Fruit fly (Drosophila melanogaster): ENCODE measurements around the gene CG8814.

The CG8814 gene

dm6 chr2L:2886226-2886569 is 11.5 kb downstream of the CG8814 start:
- peak; percentile 90 for TF ChIP-seq N (GFP tag; optimal IDR thresholded peaks at IDR 0.05)
- no peak for TF ChIP-seq Mio (GFP tag; optimal IDR thresholded peaks at IDR 0.05)
- peak; percentile 17 for TF ChIP-seq fru (GFP tag; optimal IDR thresholded peaks at IDR 0.05)
- peak; percentile 37 for TF ChIP-seq Hr78 (GFP tag; optimal IDR thresholded peaks at IDR 0.05)

- TF ChIP-seq Sp1 (GFP tag; optimal IDR thresholded peaks at IDR 0.05) (peak; percentile 11), fru (GFP tag; optimal IDR thresholded peaks at IDR 0.05) (peak; percentile 92), foxo (GFP tag; optimal IDR thresholded peaks at IDR 0.05) (peak in 1 of 2 experiments; percentile 32), Dfd (GFP tag; optimal IDR thresholded peaks at IDR 0.05) (peak; percentile 41), Hr83 (GFP tag; optimal IDR thresholded peaks at IDR 0.05; ENCODE audit: poor library complexity, severe bottlenecking) (no peak), psq (GFP tag; optimal IDR thresholded peaks at IDR 0.05) (no peak), dl (GFP tag; optimal IDR thresholded peaks at IDR 0.05; ENCODE audit: insufficient read depth in 1 of 2, partially characterized antibody in 2 of 2) (peak in 1 of 2 experiments; percentile 4), Dif (GFP tag; optimal IDR thresholded peaks at IDR 0.05; ENCODE audit: partially characterized antibody) (peak; percentile 34)
These were observed 12.2 kb downstream of the CG8814 start for dm6 chr2L:2886613-2887537.

dm6 chr2L:2887760-2888600 is 13.3 kb downstream of the CG8814 start:
- TF ChIP-seq rgr (GFP tag; optimal IDR thresholded peaks at IDR 0.05) (peak; percentile 12), sage (GFP tag; optimal IDR thresholded peaks at IDR 0.05) (peak; percentile 75), CG32264 (GFP tag; optimal IDR thresholded peaks at IDR 0.05) (no peak)

- TF ChIP-seq CrebA (GFP tag; optimal IDR thresholded peaks at IDR 0.05; ENCODE audit: borderline replicate concordance) (no peak), Jra (GFP tag; optimal IDR thresholded peaks at IDR 0.05) (no peak), psq (GFP tag; optimal IDR thresholded peaks at IDR 0.05) (peak; percentile 85), Rel (GFP tag; optimal IDR thresholded peaks at IDR 0.05) (peak; percentile 63), Rel (tag; optimal IDR thresholded peaks at IDR 0.05) (peak; percentile 39), dl (GFP tag; optimal IDR thresholded peaks at IDR 0.05; ENCODE audit: insufficient read depth in 1 of 2, partially characterized antibody in 2 of 2) (peak; percentile 21 to 76), foxo (GFP tag; optimal IDR thresholded peaks at IDR 0.05) (no peak), Dif (GFP tag; optimal IDR thresholded peaks at IDR 0.05; ENCODE audit: partially characterized antibody) (peak; percentile 71), h (GFP tag; optimal IDR thresholded peaks at IDR 0.05) (peak; percentile 5), rgr (GFP tag; optimal IDR thresholded peaks at IDR 0.05) (peak; percentile 15)
These were observed 14.3 kb downstream of the CG8814 start for dm6 chr2L:2888859-2889443.

- TF ChIP-seq dmrt93B (GFP tag; optimal IDR thresholded peaks at IDR 0.05) (no peak), Dfd (GFP tag; optimal IDR thresholded peaks at IDR 0.05) (peak; percentile 3)
These were observed 16.5 kb downstream of the CG8814 start for dm6 chr2L:2891200-2891599.

dm6 chr2L:2894356-2894755 is 19.7 kb downstream of the CG8814 start:
- TF ChIP-seq Dfd (GFP tag; optimal IDR thresholded peaks at IDR 0.05) (peak; percentile 81), Rel (GFP tag; optimal IDR thresholded peaks at IDR 0.05) (no peak), Rel (tag; optimal IDR thresholded peaks at IDR 0.05) (no peak)

dm6 chr2L:2897024-2897549 is 22.4 kb downstream of the CG8814 start:
- no peak for TF ChIP-seq sage (GFP tag; optimal IDR thresholded peaks at IDR 0.05)
- peak; percentile 29 for TF ChIP-seq br (GFP tag; optimal IDR thresholded peaks at IDR 0.05)
- TF ChIP-seq psq (GFP tag; optimal IDR thresholded peaks at IDR 0.05), result no peak
- no peak for TF ChIP-seq Myc (optimal IDR thresholded peaks at IDR 0.05)
- TF ChIP-seq Vsx2 (GFP tag; optimal IDR thresholded peaks at IDR 0.05; ENCODE audit: partially characterized antibody), result no peak
- TF ChIP-seq pan (optimal IDR thresholded peaks at IDR 0.05), result no peak
- no peak for TF ChIP-seq Hr83 (GFP tag; optimal IDR thresholded peaks at IDR 0.05; ENCODE audit: poor library complexity, severe bottlenecking)
- no peak for TF ChIP-seq brk (GFP tag; optimal IDR thresholded peaks at IDR 0.05)
- TF ChIP-seq Jra (GFP tag; optimal IDR thresholded peaks at IDR 0.05), result no peak
- peak; percentile 80 for TF ChIP-seq sv (GFP tag; optimal IDR thresholded peaks at IDR 0.05)
- TF ChIP-seq Hnf4 (GFP tag; optimal IDR thresholded peaks at IDR 0.05), result peak; percentile 21
- peak; percentile 6 for TF ChIP-seq ey (GFP tag; optimal IDR thresholded peaks at IDR 0.05)
- no peak for TF ChIP-seq dsf (GFP tag; optimal IDR thresholded peaks at IDR 0.05; ENCODE audit: borderline replicate concordance)
- no peak for TF ChIP-seq N (GFP tag; optimal IDR thresholded peaks at IDR 0.05)
- no peak for TF ChIP-seq Hr78 (GFP tag; optimal IDR thresholded peaks at IDR 0.05)
- no peak for TF ChIP-seq woc (GFP tag; optimal IDR thresholded peaks at IDR 0.05)
- no peak for TF ChIP-seq Abd-B (GFP tag; optimal IDR thresholded peaks at IDR 0.05)
- no peak for TF ChIP-seq Sp1 (GFP tag; optimal IDR thresholded peaks at IDR 0.05)
- no peak for TF ChIP-seq lola (GFP tag; optimal IDR thresholded peaks at IDR 0.05)
